Fruit fly (Drosophila melanogaster) whole organism, prepupa: ENCODE measurements around the gene CG33268.

Experiments used
- CG10669 ChIP-seq: fragments of 200-800 bp; sonication (Bioruptor generic); optimal IDR thresholded peaks from 3 replicates; lab custom pipeline; 2018; ENCODE audit warnings: missing biosample characterization, mild to moderate bottlenecking, missing genetic modification characterization, moderate library complexity
- CG1621 ChIP-seq: fragments of 200-800 bp; sonication (Bioruptor generic); optimal IDR thresholded peaks from 3 replicates; lab custom pipeline; 2018; ENCODE audit warnings: missing biosample characterization, mild to moderate bottlenecking, missing genetic modification characterization
- CG31627 ChIP-seq: fragments of 200-800 bp; sonication (Bioruptor generic); optimal IDR thresholded peaks from 3 replicates; lab custom pipeline; 2016; ENCODE audit warnings: missing biosample characterization, missing genetic modification characterization
- Eip78C ChIP-seq: fragments of 200-800 bp; sonication (Bioruptor generic); peaks from one replicate; lab custom pipeline; 2016; ENCODE audit warnings: missing biosample characterization, missing genetic modification characterization
- Eip93F ChIP-seq: fragments of 200-800 bp; sonication (Bioruptor generic); optimal IDR thresholded peaks from 2 replicates; lab custom pipeline; 2016; ENCODE audit warnings: missing biosample characterization, mild to moderate bottlenecking, missing genetic modification characterization
- Ets96B ChIP-seq: fragments of 200-800 bp; optimal IDR thresholded peaks from 2 replicates; lab custom pipeline; 2019; ENCODE audit warnings: missing biosample characterization, mild to moderate bottlenecking, missing genetic modification characterization, moderate library complexity
- dsx ChIP-seq: fragments of 200-800 bp; optimal IDR thresholded peaks from 3 replicates; lab custom pipeline; 2019; ENCODE audit warnings: missing biosample characterization, mild to moderate bottlenecking, missing genetic modification characterization, moderate library complexity; ENCODE audit not compliant: poor library complexity, severe bottlenecking
- fd59A ChIP-seq: fragments of 200-800 bp; sonication (Bioruptor generic); optimal IDR thresholded peaks from 2 replicates; lab custom pipeline; 2017; ENCODE audit warnings: missing biosample characterization, mild to moderate bottlenecking, missing genetic modification characterization, missing genetic modification reagents
- pdm3 ChIP-seq: fragments of 200-800 bp; sonication (Bioruptor generic); optimal IDR thresholded peaks from 3 replicates; lab custom pipeline; 2016; ENCODE audit warnings: missing biosample characterization, missing genetic modification characterization
- salr ChIP-seq, 2 experiments: fragments of 200-800 bp; sonication (Bioruptor generic); optimal IDR thresholded peaks; 3 replicates each; lab custom pipeline; 2016 to 2018; ENCODE audit warnings: missing biosample characterization in 2 of 2, missing genetic modification characterization in 2 of 2, mild to moderate bottlenecking in 1 of 2
- svp ChIP-seq: fragments of 200-800 bp; sonication (Bioruptor generic); peaks from one replicate; lab custom pipeline; 2016; ENCODE audit warnings: missing biosample characterization, missing genetic modification characterization
- topi ChIP-seq: fragments of 200-800 bp; sonication (Bioruptor generic); optimal IDR thresholded peaks from 3 replicates; lab custom pipeline; 2016; ENCODE audit warnings: missing biosample characterization, missing genetic modification characterization

DNA sequence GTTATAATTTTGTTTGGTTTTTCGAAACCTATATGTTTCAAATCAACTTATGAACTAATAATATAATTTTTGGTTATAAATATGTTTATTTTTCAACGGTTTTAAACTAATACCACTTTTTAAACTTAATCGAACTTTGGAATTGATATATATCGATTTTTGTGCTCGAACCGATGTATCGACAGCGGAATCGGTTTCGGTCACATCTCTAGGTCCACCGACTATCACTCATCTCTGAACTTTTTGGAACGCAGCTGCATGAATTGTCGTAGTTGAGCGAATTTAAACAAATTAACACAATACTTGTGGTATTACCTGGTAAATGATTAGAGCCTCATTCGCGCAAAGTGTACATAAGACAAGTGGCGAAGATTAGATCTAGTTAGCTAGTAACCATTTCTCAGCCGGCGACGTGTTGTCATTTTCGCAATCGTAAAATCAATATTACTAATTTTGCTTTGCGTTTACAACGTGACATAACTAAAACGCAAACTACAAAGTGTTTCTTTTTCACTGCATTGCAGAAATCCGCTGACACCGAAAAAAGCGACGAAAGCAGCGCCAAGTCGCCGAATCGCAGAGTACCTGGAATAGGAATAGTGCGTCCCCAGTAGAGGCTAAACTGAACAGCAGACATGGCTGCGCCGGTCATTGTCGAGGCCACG lies 36.9 kb upstream of the CG33268 start, which contains the start of gene Apt1:
- TF ChIP-seq Eip93F: no peak
- no peak for TF ChIP-seq pdm3 (GFP tag; lab: Kevin White, UChicago)
- TF ChIP-seq CG1621 (tag; lab: Kevin White, UChicago): no peak
- peak; percentile 68 for TF ChIP-seq svp (GFP tag; lab: Kevin White, UChicago)
- TF ChIP-seq salr (GFP tag; optimal IDR thresholded peaks at IDR 0.05; lab: Kevin White, UChicago): no peak
- TF ChIP-seq CG31627 (GFP tag; lab: Kevin White, UChicago): no peak
- no peak for TF ChIP-seq CG10669 (GFP tag; lab: Kevin White, UChicago)
- peak; percentile 11 for TF ChIP-seq dsx (GFP tag; lab: Kevin White, UChicago)
- TF ChIP-seq Ets96B (tag; lab: Kevin White, UChicago): no peak
- TF ChIP-seq Eip78C (GFP tag; lab: Kevin White, UChicago): peak; percentile 39
- no peak for TF ChIP-seq topi
- TF ChIP-seq fd59A (GFP tag; lab: Kevin White, UChicago): no peak
